Fruit fly (Drosophila melanogaster) whole organism, embryonic: Measurements from ENCODE around the gene Pde6.

Experiments
- ATbp ChIP-seq: fragments of 200-800 bp; sonication (Bioruptor generic); optimal IDR thresholded peaks from 2 replicates; lab custom pipeline; 2017; ENCODE audit warnings: missing biosample characterization, mild to moderate bottlenecking, missing genetic modification characterization, missing genetic modification reagents
- Aef1 ChIP-seq: fragments of 200-800 bp; sonication (Bioruptor generic); IDR thresholded peaks from 3 replicates; pipeline ENCODE4 v1.3.6; 2022; ENCODE audit warnings: missing biosample characterization, missing genetic modification characterization
- Asciz ChIP-seq: fragments of 200-800 bp; sonication (Bioruptor generic); optimal IDR thresholded peaks from 2 replicates; lab custom pipeline; 2017; ENCODE audit warnings: missing biosample characterization, mild to moderate bottlenecking, missing genetic modification characterization, missing genetic modification reagents
- Blimp-1 ChIP-seq: fragments of 200-800 bp; sonication (Bioruptor generic); optimal IDR thresholded peaks from 3 replicates; lab custom pipeline; 2018; ENCODE audit warnings: missing biosample characterization, missing genetic modification characterization, mild to moderate bottlenecking, moderate library complexity, missing genetic modification reagents
- Bteb2 ChIP-seq: fragments of 200-800 bp; sonication (Bioruptor generic); optimal IDR thresholded peaks from 2 replicates; lab custom pipeline; 2016; ENCODE audit warnings: missing biosample characterization, missing genetic modification characterization
- CG14667 ChIP-seq: fragments of 200-800 bp; sonication (Bioruptor generic); IDR thresholded peaks from 2 replicates; pipeline ENCODE4 v1.3.6; 2022; ENCODE audit warnings: missing biosample characterization, missing genetic modification characterization
- CG15269 ChIP-seq: fragments of 200-800 bp; sonication (Bioruptor generic); optimal IDR thresholded peaks from 2 replicates; lab custom pipeline; 2018; ENCODE audit warnings: missing biosample characterization, mild to moderate bottlenecking, missing genetic modification characterization, moderate library complexity
- CG15479 ChIP-seq: fragments of 200-800 bp; sonication (Bioruptor generic); optimal IDR thresholded peaks from 3 replicates; lab custom pipeline; 2019; ENCODE audit warnings: missing biosample characterization, mild to moderate bottlenecking, missing genetic modification characterization, moderate library complexity
- CG17802 ChIP-seq: fragments of 200-800 bp; sonication (Bioruptor generic); optimal IDR thresholded peaks from 2 replicates; lab custom pipeline; 2018; ENCODE audit warnings: missing biosample characterization, mild to moderate bottlenecking, missing genetic modification characterization, moderate library complexity
- CG17829 ChIP-seq: fragments of 200-800 bp; optimal IDR thresholded peaks from 2 replicates; lab custom pipeline; 2019; ENCODE audit warnings: missing biosample characterization, mild to moderate bottlenecking, missing genetic modification characterization, moderate library complexity
- CG1792 ChIP-seq: fragments of 200-800 bp; sonication (Bioruptor generic); optimal IDR thresholded peaks from 2 replicates; lab custom pipeline; 2016; ENCODE audit warnings: missing biosample characterization, missing genetic modification characterization
- CG31365 ChIP-seq: fragments of 200-800 bp; sonication (Bioruptor generic); optimal IDR thresholded peaks from 2 replicates; lab custom pipeline; 2018; ENCODE audit warnings: missing biosample characterization, mild to moderate bottlenecking, missing genetic modification characterization
- CG32772 ChIP-seq: fragments of 200-800 bp; sonication (Bioruptor generic); IDR thresholded peaks from 2 replicates; pipeline ENCODE4 v1.3.6; 2022; ENCODE audit warnings: missing biosample characterization, missing genetic modification characterization
- CG34422 ChIP-seq: fragments of 200-800 bp; sonication (Bioruptor generic); IDR thresholded peaks from 3 replicates; pipeline ENCODE4 v1.3.6; 2022; ENCODE audit warnings: missing biosample characterization, missing genetic modification characterization
- CG6689 ChIP-seq: fragments of 200-800 bp; sonication (Bioruptor generic); IDR thresholded peaks from 2 replicates; pipeline ENCODE4 v1.3.6; 2022; ENCODE audit warnings: missing biosample characterization, missing genetic modification characterization
- CG6791 ChIP-seq: fragments of 200-800 bp; sonication (Bioruptor generic); IDR thresholded peaks from 3 replicates; pipeline ENCODE4 v1.3.6; 2022; ENCODE audit warnings: missing biosample characterization, missing genetic modification characterization; ENCODE audit not compliant: partially characterized antibody
- CG7357 ChIP-seq: fragments of 200-800 bp; sonication (Bioruptor generic); IDR thresholded peaks from 3 replicates; pipeline ENCODE4 v1.3.6; 2022; ENCODE audit warnings: missing biosample characterization, missing genetic modification characterization
- CG7839 ChIP-seq: fragments of 200-800 bp; sonication (Bioruptor generic); optimal IDR thresholded peaks from 3 replicates; lab custom pipeline; 2018; ENCODE audit warnings: missing biosample characterization, mild to moderate bottlenecking, missing genetic modification characterization, moderate library complexity
- CG7928 ChIP-seq: fragments of 200-800 bp; sonication (Bioruptor generic); optimal IDR thresholded peaks from 2 replicates; lab custom pipeline; 2017; ENCODE audit warnings: missing biosample characterization, mild to moderate bottlenecking, missing genetic modification characterization
- CG8765 ChIP-seq: fragments of 200-800 bp; sonication (Bioruptor generic); IDR thresholded peaks from 2 replicates; pipeline ENCODE4 v1.3.6; 2022; ENCODE audit warnings: missing biosample characterization, missing genetic modification characterization
- CG9609 ChIP-seq: fragments of 200-800 bp; sonication (Bioruptor generic); optimal IDR thresholded peaks from 3 replicates; lab custom pipeline; 2016; ENCODE audit warnings: missing biosample characterization, missing genetic modification characterization
- CG9797 ChIP-seq: fragments of 200-800 bp; sonication (Bioruptor generic); optimal IDR thresholded peaks from 3 replicates; lab custom pipeline; 2018; ENCODE audit warnings: missing biosample characterization, mild to moderate bottlenecking, missing genetic modification characterization
- Dfd ChIP-seq, 2 experiments: fragments of >200 bp; optimal IDR thresholded peaks; 2 replicates each; lab custom pipeline; 2017; ENCODE audit warnings: missing biosample characterization in 2 of 2, missing genetic modification characterization in 2 of 2
- Fer2 ChIP-seq: fragments of 200-800 bp; sonication (Bioruptor generic); optimal IDR thresholded peaks from 2 replicates; lab custom pipeline; 2018; ENCODE audit warnings: missing biosample characterization, mild to moderate bottlenecking, missing genetic modification characterization, moderate library complexity
- Gsc ChIP-seq: fragments of 200-800 bp; sonication (Bioruptor generic); IDR thresholded peaks from 2 replicates; pipeline ENCODE4 v1.3.6; 2022; ENCODE audit warnings: missing biosample characterization, missing genetic modification characterization
- HLH3B ChIP-seq: fragments of 200-800 bp; sonication (Bioruptor generic); IDR thresholded peaks from 2 replicates; pipeline ENCODE4 v1.3.6; 2022; ENCODE audit warnings: missing biosample characterization, missing genetic modification characterization
- HmgD ChIP-seq: fragments of 200-800 bp; sonication (Bioruptor generic); optimal IDR thresholded peaks from 3 replicates; lab custom pipeline; 2016; ENCODE audit warnings: missing biosample characterization, missing genetic modification characterization
- Lhr ChIP-seq: fragments of 200-800 bp; sonication (Bioruptor generic); optimal IDR thresholded peaks from 3 replicates; lab custom pipeline; 2017; ENCODE audit warnings: mild to moderate bottlenecking, missing biosample characterization, missing genetic modification reagents, missing genetic modification characterization
- Lim3 ChIP-seq: fragments of 200-800 bp; sonication (Bioruptor generic); IDR thresholded peaks from 2 replicates; pipeline ENCODE4 v1.3.6; 2022; ENCODE audit warnings: missing biosample characterization, missing genetic modification characterization
- Max ChIP-seq: fragments of 200-800 bp; sonication (Bioruptor generic); optimal IDR thresholded peaks from 2 replicates; lab custom pipeline; 2016; ENCODE audit warnings: missing biosample characterization, mild to moderate bottlenecking, missing genetic modification characterization
- Optix ChIP-seq: fragments of 200-800 bp; sonication (Bioruptor generic); IDR thresholded peaks from 3 replicates; pipeline ENCODE4 v1.3.6; 2022; ENCODE audit warnings: missing biosample characterization, missing genetic modification characterization
- ac ChIP-seq: fragments of 200-800 bp; sonication (Bioruptor generic); optimal IDR thresholded peaks from 3 replicates; lab custom pipeline; 2017; ENCODE audit warnings: missing biosample characterization, mild to moderate bottlenecking, missing genetic modification characterization
- ato ChIP-seq: fragments of 200-800 bp; sonication (Bioruptor generic); IDR thresholded peaks from 2 replicates; pipeline ENCODE4 v1.3.6; 2022; ENCODE audit warnings: missing biosample characterization, missing genetic modification characterization; ENCODE audit not compliant: partially characterized antibody
- chn ChIP-seq: fragments of 200-800 bp; sonication (Bioruptor generic); optimal IDR thresholded peaks from 2 replicates; lab custom pipeline; 2016; ENCODE audit warnings: missing biosample characterization, missing genetic modification characterization
- crp ChIP-seq, 2 experiments: fragments of 200-800 bp; sonication (Bioruptor generic); optimal IDR thresholded peaks; 2 replicates in 1 of 2; 3 replicates in 1 of 2; lab custom pipeline; 2017; ENCODE audit warnings: missing biosample characterization in 2 of 2, missing genetic modification characterization in 2 of 2, mild to moderate bottlenecking in 1 of 2, moderate library complexity in 1 of 2
- cwo ChIP-seq: fragments of 200-800 bp; sonication (Bioruptor generic); optimal IDR thresholded peaks from 3 replicates; lab custom pipeline; 2017; ENCODE audit warnings: missing biosample characterization, missing genetic modification characterization, mild to moderate bottlenecking, moderate library complexity, missing genetic modification reagents
- dmrt11E ChIP-seq: fragments of 200-800 bp; sonication (Bioruptor generic); optimal IDR thresholded peaks from 3 replicates; lab custom pipeline; 2018; ENCODE audit warnings: missing biosample characterization, mild to moderate bottlenecking, missing genetic modification characterization, moderate library complexity
- fd64A ChIP-seq: fragments of 200-800 bp; sonication (Bioruptor generic); optimal IDR thresholded peaks from 3 replicates; lab custom pipeline; 2018; ENCODE audit warnings: missing biosample characterization, mild to moderate bottlenecking, missing genetic modification characterization
- gfzf ChIP-seq: fragments of 200-800 bp; sonication (Bioruptor generic); optimal IDR thresholded peaks from 2 replicates; lab custom pipeline; 2016; ENCODE audit warnings: missing biosample characterization, mild to moderate bottlenecking, missing genetic modification characterization, moderate library complexity
- ham ChIP-seq: fragments of 200-800 bp; sonication (Bioruptor generic); IDR thresholded peaks from 2 replicates; pipeline ENCODE4 v1.3.6; 2022; ENCODE audit warnings: missing biosample characterization, missing genetic modification characterization
- kah ChIP-seq: fragments of 200-800 bp; sonication (Bioruptor generic); optimal IDR thresholded peaks from 2 replicates; lab custom pipeline; 2018; ENCODE audit warnings: missing biosample characterization, mild to moderate bottlenecking, missing genetic modification characterization
- klu ChIP-seq: fragments of 200-800 bp; sonication (Bioruptor generic); IDR thresholded peaks from 2 replicates; pipeline ENCODE4 v1.3.6; 2022; ENCODE audit warnings: missing biosample characterization, missing genetic modification characterization
- maf-S ChIP-seq: fragments of 200-800 bp; sonication (Bioruptor generic); optimal IDR thresholded peaks from 2 replicates; lab custom pipeline; 2016; ENCODE audit warnings: missing biosample characterization, missing genetic modification characterization
- pho ChIP-seq: fragments of 200-800 bp; sonication (Bioruptor generic); optimal IDR thresholded peaks from 2 replicates; lab custom pipeline; 2016; ENCODE audit warnings: missing biosample characterization, missing genetic modification characterization
- pzg ChIP-seq: fragments of 200-800 bp; sonication (Bioruptor generic); optimal IDR thresholded peaks from 3 replicates; lab custom pipeline; 2018; ENCODE audit warnings: missing biosample characterization, mild to moderate bottlenecking, missing genetic modification characterization, moderate library complexity
- sens ChIP-seq: fragments of 200-800 bp; sonication (Bioruptor generic); peaks from one replicate; lab custom pipeline; 2016; ENCODE audit warnings: missing biosample characterization, missing genetic modification characterization
- shn ChIP-seq: fragments of 200-800 bp; sonication (Bioruptor generic); optimal IDR thresholded peaks from 3 replicates; lab custom pipeline; 2016; ENCODE audit warnings: missing biosample characterization, missing genetic modification characterization
- sug ChIP-seq: fragments of 200-800 bp; optimal IDR thresholded peaks from 2 replicates; lab custom pipeline; 2019; ENCODE audit warnings: missing biosample characterization, mild to moderate bottlenecking, missing genetic modification characterization, moderate library complexity
- unc-4 ChIP-seq: fragments of 200-800 bp; sonication (Bioruptor generic); IDR thresholded peaks from 2 replicates; pipeline ENCODE4 v1.3.6; 2022; ENCODE audit warnings: missing biosample characterization, missing genetic modification characterization; ENCODE audit not compliant: partially characterized antibody
- zfh1 ChIP-seq: fragments of 200-800 bp; sonication (Bioruptor generic); IDR thresholded peaks from 3 replicates; pipeline ENCODE4 v1.3.6; 2022; ENCODE audit warnings: missing biosample characterization, missing genetic modification characterization
- zfh2 ChIP-seq: fragments of 200-800 bp; sonication (Bioruptor generic); optimal IDR thresholded peaks from 2 replicates; lab custom pipeline; 2016; ENCODE audit warnings: missing biosample characterization, missing genetic modification characterization

Gene Pde6

dm6 chr3R:14597935-14598424 is 39.9 kb upstream of the Pde6 start (continued):
- TF ChIP-seq CG15479 (GFP tag; lab: Kevin White, UChicago), result peak; percentile 70
- TF ChIP-seq pho (GFP tag; lab: Kevin White, UChicago), result no peak
- TF ChIP-seq CG14667 (GFP tag; lab: Robert Waterston, UW), result no peak
- TF ChIP-seq kah (GFP tag; lab: Kevin White, UChicago), result no peak
- TF ChIP-seq CG31365 (tag; lab: Kevin White, UChicago), result no peak
- TF ChIP-seq sug (tag; lab: Kevin White, UChicago), result no peak
- peak; percentile 56 for TF ChIP-seq Asciz (GFP tag; lab: Kevin White, UChicago)
- TF ChIP-seq CG17829, result peak; percentile 45
- no peak for TF ChIP-seq CG34422 (GFP tag; lab: Robert Waterston, UW)
- TF ChIP-seq CG6689 (GFP tag; lab: Robert Waterston, UW), result peak; percentile 25; the same call in 1 of the 2 replicates
- TF ChIP-seq maf-S (GFP tag; lab: Kevin White, UChicago), result no peak
- TF ChIP-seq CG15269 (tag; lab: Kevin White, UChicago), result peak; percentile 22
- no peak for TF ChIP-seq unc-4 (GFP tag; lab: Robert Waterston, UW)
- no peak for TF ChIP-seq CG8765
- TF ChIP-seq CG7357, result no peak
- peak; percentile 27 for TF ChIP-seq Lhr (GFP tag; lab: Kevin White, UChicago)
- TF ChIP-seq Max (GFP tag; lab: Kevin White, UChicago), result no peak
- TF ChIP-seq Gsc, result no peak
- TF ChIP-seq shn (GFP tag; lab: Kevin White, UChicago), result no peak
- no peak for TF ChIP-seq Lim3
- no peak for TF ChIP-seq CG17802 (tag; lab: Kevin White, UChicago)
- TF ChIP-seq zfh1 (GFP tag; lab: Robert Waterston, UW), result peak; percentile 52; the same call in 1 of the 3 replicates
- TF ChIP-seq klu (GFP tag; lab: Robert Waterston, UW), result peak; percentile 32; the same call in 1 of the 2 replicates
- TF ChIP-seq zfh2, result no peak
- TF ChIP-seq CG1792 (GFP tag; lab: Kevin White, UChicago), result no peak
- TF ChIP-seq chn (GFP tag; lab: Kevin White, UChicago), result no peak
- no peak for TF ChIP-seq cwo (GFP tag; lab: Kevin White, UChicago)
- peak; percentile 49 for TF ChIP-seq CG7839 (tag; lab: Kevin White, UChicago)
- peak; percentile 68 for TF ChIP-seq dmrt11E (tag; lab: Kevin White, UChicago)
- TF ChIP-seq HLH3B (GFP tag; lab: Robert Waterston, UW), result peak; percentile 37; the same call in 1 of the 2 replicates
- no peak for TF ChIP-seq CG7928 (GFP tag; lab: Kevin White, UChicago)
- TF ChIP-seq pzg (GFP tag; lab: Kevin White, UChicago), result no peak
- no peak for TF ChIP-seq CG9797 (GFP tag; lab: Kevin White, UChicago)
- no peak for TF ChIP-seq CG6791 (GFP tag; lab: Robert Waterston, UW)
- no peak for TF ChIP-seq crp (GFP tag; optimal IDR thresholded peaks at IDR 0.05; lab: Kevin White, UChicago)
- TF ChIP-seq Fer2 (tag; lab: Kevin White, UChicago), result no peak
- TF ChIP-seq Dfd (GFP tag; optimal IDR thresholded peaks at IDR 0.05; lab: Kevin White, UChicago), result no peak
- no peak for TF ChIP-seq CG32772 (GFP tag; lab: Robert Waterston, UW)
- TF ChIP-seq Optix (GFP tag; lab: Robert Waterston, UW), result no peak
- peak; percentile 38 for TF ChIP-seq ATbp
- peak; percentile 89 for TF ChIP-seq sens (GFP tag; lab: Kevin White, UChicago)
- no peak for TF ChIP-seq gfzf (GFP tag; lab: Kevin White, UChicago)
- no peak for TF ChIP-seq HmgD
- TF ChIP-seq ham (GFP tag; lab: Robert Waterston, UW), result no peak
- no peak for TF ChIP-seq ato (GFP tag; lab: Robert Waterston, UW)
- TF ChIP-seq CG9609 (GFP tag; lab: Kevin White, UChicago), result no peak
- no peak for TF ChIP-seq Bteb2 (GFP tag; lab: Kevin White, UChicago)
- TF ChIP-seq ac (GFP tag; lab: Kevin White, UChicago), result no peak
- no peak for TF ChIP-seq Aef1 (GFP tag; lab: Robert Waterston, UW)
- no peak for TF ChIP-seq fd64A (GFP tag; lab: Kevin White, UChicago)
- peak; percentile 51 for TF ChIP-seq Blimp-1 (GFP tag; lab: Kevin White, UChicago)
